Fruit fly (Drosophila melanogaster): ENCODE measurements around the gene Arts.

DNA sequence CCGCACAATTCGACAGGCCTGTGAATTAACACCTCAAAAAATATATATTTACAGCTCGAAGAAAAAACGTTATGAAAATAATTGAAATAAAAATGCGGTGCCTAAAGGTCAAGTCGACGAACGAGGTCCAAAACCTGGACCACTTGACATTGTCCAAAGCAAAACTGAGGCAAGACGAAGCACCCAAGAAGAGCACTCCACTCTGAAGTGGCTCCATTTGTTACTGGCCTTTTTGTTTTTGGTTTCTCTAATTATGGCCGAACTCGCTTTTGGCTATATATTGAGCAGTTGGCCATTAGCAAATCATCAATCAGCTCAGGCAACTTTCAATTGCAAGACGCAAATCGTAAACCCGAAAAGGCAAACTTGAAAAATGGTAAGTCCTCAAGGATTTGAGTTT lies 46.1 kb upstream of the Arts start, which contains the start of gene CG4229:
- no peak for TF ChIP-seq CG7101 (tag; optimal IDR thresholded peaks at IDR 0.05)
- TF ChIP-seq Clk (GFP tag; optimal IDR thresholded peaks at IDR 0.05) = no peak
- no peak for TF ChIP-seq CG5204 (GFP tag; optimal IDR thresholded peaks at IDR 0.05)
- TF ChIP-seq cnc (optimal IDR thresholded peaks at IDR 0.05) = no peak
- no peak for TF ChIP-seq CG14711 (tag; optimal IDR thresholded peaks at IDR 0.05)
- TF ChIP-seq Hr96 (GFP tag; optimal IDR thresholded peaks at IDR 0.05) = no peak
- TF ChIP-seq ovo (GFP tag; optimal IDR thresholded peaks at IDR 0.05) = no peak
- no peak for TF ChIP-seq toe (GFP tag; optimal IDR thresholded peaks at IDR 0.05)
- TF ChIP-seq pad (GFP tag; optimal IDR thresholded peaks at IDR 0.05) = no peak
- no peak for TF ChIP-seq CG1620 (GFP tag; optimal IDR thresholded peaks at IDR 0.05)
- no peak for TF ChIP-seq cic (GFP tag; optimal IDR thresholded peaks at IDR 0.05)
- no peak for TF ChIP-seq CG11617 (GFP tag; optimal IDR thresholded peaks at IDR 0.05)
